Worm (Caenorhabditis elegans) whole organism, mixed stage, embryonic: ENCODE results near the gene EGAP2.1.

Experiments used
- M03D4.4 ChIP-seq: sonication (generic microtip); optimal IDR thresholded peaks from 2 replicates; lab custom pipeline; 2017; ENCODE audit warnings: mild to moderate bottlenecking, missing genetic modification characterization, missing compliant biosample characterization
- bed-3 ChIP-seq: fragments of 200-800 bp; sonication (Bioruptor generic); optimal IDR thresholded peaks from 3 replicates; lab custom pipeline; 2018; ENCODE audit warnings: mild to moderate bottlenecking, missing genetic modification characterization, moderate library complexity, missing compliant biosample characterization
- ceh-39 ChIP-seq: fragments of 150-350 bp; optimal IDR thresholded peaks from 2 replicates; lab custom pipeline; 2014; ENCODE audit warnings: missing biosample characterization, missing genetic modification characterization
- ceh-43 ChIP-seq: fragments of 200-800 bp; sonication (Bioruptor generic); optimal IDR thresholded peaks from 2 replicates; lab custom pipeline; 2018; ENCODE audit warnings: mild to moderate bottlenecking, missing genetic modification characterization, moderate library complexity, missing compliant biosample characterization
- ceh-83 ChIP-seq: fragments of 200-800 bp; sonication (Bioruptor generic); optimal IDR thresholded peaks from 2 replicates; lab custom pipeline; 2018; ENCODE audit warnings: mild to moderate bottlenecking, missing genetic modification characterization, missing compliant biosample characterization
- cnd-1 ChIP-seq: fragments of 200-800 bp; sonication (Bioruptor generic); optimal IDR thresholded peaks from 2 replicates; lab custom pipeline; 2018; ENCODE audit warnings: mild to moderate bottlenecking, missing genetic modification characterization, missing compliant biosample characterization
- elt-1 ChIP-seq: sonication (generic microtip); optimal IDR thresholded peaks from 2 replicates; lab custom pipeline; 2017; ENCODE audit warnings: missing genetic modification characterization, mild to moderate bottlenecking, missing compliant biosample characterization, antibody characterized with exemption, moderate library complexity, borderline replicate concordance; ENCODE audit not compliant: insufficient read depth
- elt-3 ChIP-seq: fragments of 150-350 bp; optimal IDR thresholded peaks from 2 replicates; lab custom pipeline; 2014; ENCODE audit warnings: missing biosample characterization, missing genetic modification characterization
- flh-1 ChIP-seq: fragments of 200-800 bp; sonication (Bioruptor generic); optimal IDR thresholded peaks from 2 replicates; lab custom pipeline; 2018; ENCODE audit warnings: mild to moderate bottlenecking, missing genetic modification characterization, moderate library complexity, missing compliant biosample characterization
- ham-2 ChIP-seq: fragments of 200-800 bp; sonication (Bioruptor generic); optimal IDR thresholded peaks from 2 replicates; lab custom pipeline; 2018; ENCODE audit warnings: mild to moderate bottlenecking, missing genetic modification characterization, missing compliant biosample characterization
- hlh-1 ChIP-seq: fragments of 150-350 bp; optimal IDR thresholded peaks from 2 replicates; lab custom pipeline; 2014; ENCODE audit warnings: missing biosample characterization, missing genetic modification reagents, missing genetic modification characterization
- lin-13 ChIP-seq: fragments of 150-350 bp; optimal IDR thresholded peaks from 2 replicates; lab custom pipeline; 2014; ENCODE audit warnings: missing biosample characterization, missing genetic modification characterization
- lsy-2 ChIP-seq: fragments of 150-350 bp; optimal IDR thresholded peaks from 2 replicates; lab custom pipeline; 2014; ENCODE audit warnings: missing biosample characterization, missing genetic modification characterization
- mab-5 ChIP-seq: fragments of 150-350 bp; optimal IDR thresholded peaks from 2 replicates; lab custom pipeline; 2014; ENCODE audit warnings: missing biosample characterization, missing genetic modification characterization
- mep-1 ChIP-seq: fragments of 150-350 bp; optimal IDR thresholded peaks from 2 replicates; lab custom pipeline; 2017; ENCODE audit warnings: missing biosample characterization, missing genetic modification reagents, missing genetic modification characterization, inconsistent platforms
- mls-2 ChIP-seq: sonication (generic microtip); optimal IDR thresholded peaks from 2 replicates; lab custom pipeline; 2016; ENCODE audit warnings: mild to moderate bottlenecking, missing genetic modification characterization, moderate library complexity, missing compliant biosample characterization
- nhr-12 ChIP-seq: fragments of 150-350 bp; optimal IDR thresholded peaks from 2 replicates; lab custom pipeline; 2014; ENCODE audit warnings: missing biosample characterization, missing genetic modification characterization
- nhr-237 ChIP-seq: fragments of 150-350 bp; optimal IDR thresholded peaks from 2 replicates; lab custom pipeline; 2014; ENCODE audit warnings: missing biosample characterization, missing genetic modification characterization
- nhr-28 ChIP-seq: fragments of 150-350 bp; optimal IDR thresholded peaks from 2 replicates; lab custom pipeline; 2014; ENCODE audit warnings: missing biosample characterization, missing genetic modification characterization
- nhr-76 ChIP-seq: sonication (generic microtip); optimal IDR thresholded peaks from 2 replicates; lab custom pipeline; 2017; ENCODE audit warnings: missing biosample characterization, missing genetic modification characterization
- sem-2 ChIP-seq: fragments of 200-800 bp; sonication (Bioruptor generic); optimal IDR thresholded peaks from 2 replicates; lab custom pipeline; 2018; ENCODE audit warnings: mild to moderate bottlenecking, missing genetic modification characterization, missing compliant biosample characterization
- snpc-4 ChIP-seq: fragments of 150-350 bp; optimal IDR thresholded peaks from 2 replicates; lab custom pipeline; 2014; ENCODE audit warnings: missing biosample characterization, missing genetic modification characterization
- tbx-8 ChIP-seq: fragments of 200-800 bp; sonication (Bioruptor generic); optimal IDR thresholded peaks from 2 replicates; lab custom pipeline; 2018; ENCODE audit warnings: mild to moderate bottlenecking, missing genetic modification characterization, moderate library complexity, missing compliant biosample characterization
- unc-120 ChIP-seq: sonication (generic microtip); optimal IDR thresholded peaks from 2 replicates; lab custom pipeline; 2017; ENCODE audit warnings: missing genetic modification characterization, missing compliant biosample characterization; ENCODE audit not compliant: poor library complexity, severe bottlenecking
- unc-39 ChIP-seq: fragments of 150-350 bp; optimal IDR thresholded peaks from 2 replicates; lab custom pipeline; 2014; ENCODE audit warnings: missing biosample characterization, missing genetic modification characterization
- unc-62 ChIP-seq: fragments of 150-350 bp; optimal IDR thresholded peaks from 2 replicates; lab custom pipeline; 2014; ENCODE audit warnings: missing biosample characterization, missing genetic modification reagents, missing genetic modification characterization
- zip-8 ChIP-seq: fragments of 150-350 bp; optimal IDR thresholded peaks from 2 replicates; lab custom pipeline; 2014; ENCODE audit warnings: missing biosample characterization, missing genetic modification characterization
- ztf-11 ChIP-seq: fragments of 150-350 bp; optimal IDR thresholded peaks from 2 replicates; lab custom pipeline; 2014; ENCODE audit warnings: missing biosample characterization, missing genetic modification characterization

EGAP2.1 gene

DNA sequence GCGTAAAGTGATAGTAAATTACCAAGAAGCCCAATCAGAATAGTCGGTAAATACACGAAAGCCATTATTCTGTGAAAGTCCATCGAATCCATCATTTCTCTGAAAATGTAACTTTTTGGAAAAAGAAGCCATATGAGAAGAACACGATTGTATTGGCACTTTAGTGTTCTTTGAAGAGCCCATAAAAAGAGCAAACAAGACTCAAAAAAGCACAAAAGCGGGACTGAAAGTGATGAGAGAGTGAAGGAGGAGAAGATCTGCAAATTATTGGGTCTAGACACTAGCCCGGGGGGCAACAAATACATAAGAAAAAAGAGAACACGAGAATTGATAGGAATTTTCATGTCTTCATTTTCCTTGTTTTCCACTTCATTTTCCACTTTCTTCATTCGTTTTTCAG lies 24.2 kb downstream of the EGAP2.1 start, which contains the start of gene frpr-4:
Gene frpr-4, minus strand, starts transcription at position 101 of the 400 bp plus-strand sequence.
- TF ChIP-seq ham-2 (GFP tag; lab: Kevin White, UChicago) (no peak), flh-1 (GFP tag; lab: Kevin White, UChicago) (no peak), lin-13 (tag; lab: Kevin White, UChicago) (no peak), snpc-4 (no peak), mab-5 (tag; lab: Kevin White, UChicago) (no peak), elt-3 (tag; lab: Kevin White, UChicago) (no peak), M03D4.4 (tag; lab: Kevin White, UChicago) (no peak), unc-62 (GFP tag; lab: Kevin White, UChicago) (no peak), tbx-8 (GFP tag; lab: Kevin White, UChicago) (no peak), ceh-83 (GFP tag; lab: Kevin White, UChicago) (no peak), hlh-1 (tag; lab: Kevin White, UChicago) (no peak), ceh-39 (tag; lab: Kevin White, UChicago) (no peak), mep-1 (tag; lab: Kevin White, UChicago) (no peak)

DNA sequence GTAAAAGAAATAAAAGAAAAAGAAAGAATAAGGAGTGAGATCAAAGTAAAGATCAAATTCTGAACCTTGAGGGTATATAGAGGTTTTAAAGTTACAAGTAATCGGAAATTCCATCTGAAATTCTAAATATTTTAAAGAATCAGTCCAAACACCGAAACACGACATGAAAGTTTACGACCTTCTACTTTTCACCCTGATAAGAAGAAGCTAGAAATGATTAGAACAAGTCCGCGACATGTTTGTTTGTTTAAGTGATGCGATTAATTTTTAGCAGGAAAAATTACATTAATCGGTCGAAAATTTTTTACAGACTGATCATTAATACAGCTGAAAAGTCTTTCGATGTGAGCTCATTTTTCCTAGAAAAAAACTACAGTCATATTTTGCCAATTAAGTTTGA lies 33.4 kb downstream of the EGAP2.1 start:
- TF ChIP-seq M03D4.4 (tag; lab: Kevin White, UChicago) (no peak), mep-1 (tag; lab: Kevin White, UChicago) (no peak), elt-3 (tag; lab: Kevin White, UChicago) (no peak), nhr-12 (tag; lab: Kevin White, UChicago) (no peak), hlh-1 (tag; lab: Kevin White, UChicago) (no peak), unc-62 (GFP tag; lab: Kevin White, UChicago) (no peak), ceh-83 (GFP tag; lab: Kevin White, UChicago) (no peak), lin-13 (tag; lab: Kevin White, UChicago) (no peak), unc-120 (tag; lab: Kevin White, UChicago) (no peak), ztf-11 (tag; lab: Kevin White, UChicago) (no peak), nhr-237 (tag; lab: Kevin White, UChicago) (no peak)

DNA sequence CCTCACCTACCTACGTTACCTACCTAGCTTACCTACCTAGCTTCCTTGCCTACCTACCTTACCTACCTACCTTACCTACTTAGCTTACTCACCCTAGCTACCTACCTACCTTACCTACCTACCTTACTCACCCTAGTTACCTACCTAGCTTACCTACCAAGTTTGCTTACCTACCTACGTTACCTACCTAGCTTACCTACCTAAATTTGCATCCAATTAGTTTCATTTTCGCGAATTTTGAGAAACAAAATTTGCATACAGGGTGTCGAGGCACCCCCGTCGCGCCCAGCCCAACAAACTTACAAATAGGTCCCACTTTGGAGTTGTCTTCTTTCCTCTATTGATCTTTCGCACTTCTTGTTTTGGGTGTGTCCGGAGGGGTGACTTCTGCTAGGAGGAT lies 37.8 kb downstream of the EGAP2.1 start:
- no peak for TF ChIP-seq mab-5 (tag; lab: Kevin White, UChicago)
- TF ChIP-seq, all 35 proteins: peak for 0

DNA sequence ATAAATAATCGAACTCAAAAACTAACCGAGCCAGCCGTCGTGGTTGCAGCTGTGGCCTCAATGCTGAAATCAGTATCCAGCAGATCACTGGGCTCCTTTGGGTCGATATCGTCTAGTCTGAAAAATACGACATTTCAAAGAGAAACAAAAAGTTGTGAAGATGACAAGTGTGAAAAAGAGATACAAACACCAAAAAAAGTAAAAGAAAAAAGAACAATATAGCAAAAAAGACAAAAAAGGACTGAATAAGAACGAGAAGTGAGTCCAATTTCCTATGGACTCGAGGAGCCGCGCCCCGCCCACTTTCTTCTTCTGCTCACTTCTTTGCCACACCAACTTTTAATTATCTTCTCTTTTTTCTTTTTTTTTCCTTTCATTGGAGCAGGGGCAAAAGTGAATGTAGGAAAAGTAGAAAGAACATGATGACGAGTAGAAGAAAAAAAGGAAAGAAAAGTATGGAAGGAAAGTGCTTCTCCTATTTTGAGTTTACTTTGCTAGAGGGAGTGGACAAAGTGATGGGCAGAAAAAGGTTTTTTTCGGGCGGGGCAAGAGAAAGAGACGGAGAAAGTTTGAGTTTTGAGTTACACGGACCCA lies 40.6 kb downstream of the EGAP2.1 start, which contains the start of gene drn-1:
Gene drn-1, minus strand, starts transcription at position 117 of the 594 bp plus-strand sequence.
- TF ChIP-seq hlh-1 (tag; lab: Kevin White, UChicago) (no peak), ham-2 (GFP tag; lab: Kevin White, UChicago) (no peak)

DNA sequence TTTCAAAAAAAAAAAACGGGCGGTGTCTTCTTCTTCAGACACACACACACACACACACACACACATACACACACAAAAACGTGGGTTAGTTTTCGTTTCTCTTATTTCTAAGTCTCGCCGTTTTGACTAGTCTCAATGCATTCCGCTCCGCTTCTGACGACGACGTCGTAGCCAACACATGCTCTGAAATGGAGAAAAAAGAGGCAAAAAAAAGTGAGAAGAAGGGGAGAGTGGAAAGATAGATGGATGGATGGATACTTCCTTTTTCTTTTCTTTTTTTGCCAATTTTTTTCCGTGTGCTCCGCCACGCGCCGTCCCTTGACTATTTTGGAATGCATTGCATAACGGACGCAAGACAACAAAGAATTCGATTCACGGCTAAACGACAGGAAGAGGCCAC lies 45.5 kb downstream of the EGAP2.1 start:
- TF ChIP-seq snpc-4 = no peak
- TF ChIP-seq cnd-1 (tag; lab: Kevin White, UChicago) = no peak
- no peak for TF ChIP-seq ceh-43
- no peak for TF ChIP-seq sem-2
- no peak for TF ChIP-seq tbx-8 (GFP tag; lab: Kevin White, UChicago)
- no peak for TF ChIP-seq elt-1 (tag; lab: Kevin White, UChicago)
- no peak for TF ChIP-seq unc-39 (tag; lab: Kevin White, UChicago)
- TF ChIP-seq ztf-11 (tag; lab: Kevin White, UChicago) = no peak
- no peak for TF ChIP-seq lin-13 (tag; lab: Kevin White, UChicago)
- no peak for TF ChIP-seq nhr-28 (tag; lab: Kevin White, UChicago)
- TF ChIP-seq zip-8 (tag; lab: Kevin White, UChicago) = no peak
- TF ChIP-seq ceh-83 (GFP tag; lab: Kevin White, UChicago) = no peak
- no peak for TF ChIP-seq mls-2 (tag; lab: Kevin White, UChicago)

DNA sequence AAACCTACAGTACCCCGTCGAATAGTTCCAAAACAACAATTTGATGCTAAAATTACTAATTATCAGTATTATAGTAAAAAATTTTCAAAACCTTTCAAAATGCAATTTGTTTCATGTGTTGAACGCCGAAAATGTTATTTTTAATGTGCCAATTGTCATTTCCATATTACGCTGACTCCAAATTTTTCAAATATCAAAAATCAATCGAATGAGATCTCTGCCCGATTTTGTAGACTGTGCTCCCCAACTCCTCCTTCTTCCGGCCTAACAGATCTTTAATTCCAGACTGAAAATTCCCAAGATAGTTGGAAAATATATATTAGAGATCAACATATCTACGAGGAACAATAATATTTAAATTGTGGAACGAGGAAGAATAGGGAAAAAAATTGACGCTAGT lies 46.6 kb downstream of the EGAP2.1 start:
- TF ChIP-seq bed-3 = no peak
- TF ChIP-seq elt-3 (tag; lab: Kevin White, UChicago) = no peak
- TF ChIP-seq mls-2 (tag; lab: Kevin White, UChicago) = no peak
- TF ChIP-seq nhr-76 (tag; lab: Kevin White, UChicago) = no peak
- no peak for TF ChIP-seq cnd-1 (tag; lab: Kevin White, UChicago)
- no peak for TF ChIP-seq ztf-11 (tag; lab: Kevin White, UChicago)
- no peak for TF ChIP-seq M03D4.4 (tag; lab: Kevin White, UChicago)
- no peak for TF ChIP-seq lin-13 (tag; lab: Kevin White, UChicago)
- no peak for TF ChIP-seq nhr-12 (tag; lab: Kevin White, UChicago)
- TF ChIP-seq unc-62 (GFP tag; lab: Kevin White, UChicago) = no peak
- no peak for TF ChIP-seq flh-1 (GFP tag; lab: Kevin White, UChicago)
- TF ChIP-seq ham-2 (GFP tag; lab: Kevin White, UChicago) = no peak
- TF ChIP-seq lsy-2 (tag; lab: Kevin White, UChicago) = no peak
- TF ChIP-seq sem-2 = no peak
- no peak for TF ChIP-seq tbx-8 (GFP tag; lab: Kevin White, UChicago)
- TF ChIP-seq ceh-43 = no peak
